Fruit fly (Drosophila melanogaster) S2 (cell line): Measurements from ENCODE around the gene CG11345.

Experiments
- CG8478 ChIP-seq: fragments of >200 bp; optimal IDR thresholded peaks from 2 replicates; lab custom pipeline; 2018
- CTCF ChIP-seq, 2 experiments: fragments of >200 bp; optimal IDR thresholded peaks; 2 replicates each; lab custom pipeline; 2018

dm6 chr3L:4460307-4461088, 2.5 kb upstream of the CG11345 start, which contains the start of gene CG15022:
- no peak for TF ChIP-seq CG8478 (lab: Kevin White, UChicago)
- no peak for TF ChIP-seq CTCF (optimal IDR thresholded peaks at IDR 0.05; lab: Kevin White, UChicago)
